Fruit fly (Drosophila melanogaster) ovary, adult (tissue): ENCODE measurements around the gene CG13384.
A peak's percentile ranks its signal among the peaks of the same experiment; 100 is the strongest.

Experiments
- CG17801 ChIP-seq: fragments of 200-800 bp; optimal IDR thresholded peaks from 2 replicates; lab custom pipeline; 2019; ENCODE audit warnings: missing biosample characterization, mild to moderate bottlenecking, missing genetic modification characterization, moderate library complexity; ENCODE audit not compliant: partially characterized antibody

The CG13384 gene

DNA sequence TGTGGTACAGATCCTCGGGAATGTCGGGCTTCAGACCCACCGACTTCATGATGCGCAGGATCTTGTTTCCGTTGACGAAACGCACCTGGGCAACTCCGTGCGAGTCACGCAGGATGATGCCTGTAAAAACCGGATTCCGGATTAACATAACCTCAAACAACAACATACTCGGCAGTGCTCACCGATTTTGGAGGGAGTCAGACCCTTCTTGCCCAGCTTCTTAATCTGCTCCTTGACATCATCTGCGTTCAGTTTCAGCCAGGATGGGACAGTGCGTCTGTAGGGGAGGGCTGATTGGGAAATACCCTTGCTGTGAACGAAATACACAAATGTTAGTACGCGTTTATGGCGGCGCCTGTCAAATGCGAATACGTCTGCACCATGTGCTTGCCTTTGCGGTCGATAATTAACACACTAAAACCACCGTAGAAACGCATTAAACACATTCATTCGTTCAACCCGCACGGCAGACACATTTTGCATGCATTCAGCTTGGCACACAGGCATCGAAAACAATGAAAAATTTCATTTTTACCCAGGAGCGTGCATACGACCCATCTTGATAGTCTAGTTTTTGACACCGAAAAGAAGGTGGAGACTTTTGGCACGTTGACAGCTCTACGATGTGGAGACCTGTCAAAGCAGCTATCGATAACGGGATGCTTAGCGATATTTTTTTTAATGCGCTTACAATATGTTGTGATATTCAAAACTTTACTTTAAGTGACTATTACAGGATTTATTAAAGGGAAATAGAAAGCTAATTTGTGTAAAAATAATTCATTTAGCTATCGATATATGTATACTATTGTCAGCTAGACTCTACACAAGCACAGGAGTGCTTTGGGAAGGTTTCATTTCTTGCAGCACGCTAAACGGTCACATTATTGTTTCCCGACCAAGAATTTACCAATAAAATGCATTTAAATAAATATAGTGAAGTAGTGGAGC is 20.0 kb upstream of the CG13384 start, which contains the start of the genes RpS13 and CSN8:
Gene RpS13, minus strand, starts transcription at position 657 of the 951 bp plus-strand sequence.
Gene CSN8, plus strand, starts transcription at position 850 of the 951 bp plus-strand sequence.
- peak; percentile 53 for TF ChIP-seq CG17801 (GFP tag; lab: Kevin White, UChicago)

DNA sequence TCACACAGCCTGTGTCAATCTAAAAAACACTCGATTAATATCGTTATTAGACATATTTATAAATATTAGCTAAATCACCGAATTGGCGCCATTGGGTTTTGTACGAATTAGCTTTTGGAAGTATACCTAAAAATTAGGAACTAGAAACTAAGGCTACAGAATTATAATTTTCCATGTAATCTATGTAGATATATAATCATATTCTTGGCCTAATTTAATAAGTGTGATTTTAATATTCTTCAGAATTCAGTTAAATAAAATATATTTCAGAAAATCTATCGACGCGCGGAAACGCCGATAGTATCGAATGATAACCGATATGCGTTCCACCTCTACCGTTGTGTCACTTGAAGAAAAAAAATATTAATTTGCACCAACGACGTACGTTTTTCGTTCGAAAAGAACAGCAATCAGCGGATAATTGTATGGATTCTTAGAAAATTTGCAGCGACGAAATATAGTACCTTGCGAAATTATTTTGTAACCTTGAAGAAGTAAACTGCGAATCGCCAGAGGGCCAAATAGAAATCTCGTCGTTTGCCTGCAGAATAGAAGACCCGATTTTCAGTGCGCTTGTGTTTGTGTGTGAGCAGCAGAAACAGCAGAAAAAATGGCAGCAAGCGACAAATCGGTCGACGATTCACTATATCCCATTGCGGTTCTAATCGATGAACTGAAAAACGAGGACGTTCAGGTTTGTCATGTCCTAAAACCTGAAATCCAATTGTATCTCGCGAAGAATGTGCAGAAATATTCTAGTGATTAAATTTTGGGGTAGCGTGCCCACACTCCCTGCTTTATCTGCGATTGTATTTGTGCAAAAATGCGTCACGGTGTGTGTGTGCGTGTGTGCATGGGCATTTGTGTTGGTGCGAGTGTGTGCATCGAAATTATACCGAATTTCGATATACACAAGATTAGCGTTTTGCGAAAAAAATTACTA is 18.3 kb upstream of the CG13384 start, which contains the start of gene Pp2A-29B:
Gene Pp2A-29B, plus strand, starts transcription at position 338 of the 943 bp plus-strand sequence.
- peak; percentile 32 for TF ChIP-seq CG17801 (GFP tag; lab: Kevin White, UChicago)

DNA sequence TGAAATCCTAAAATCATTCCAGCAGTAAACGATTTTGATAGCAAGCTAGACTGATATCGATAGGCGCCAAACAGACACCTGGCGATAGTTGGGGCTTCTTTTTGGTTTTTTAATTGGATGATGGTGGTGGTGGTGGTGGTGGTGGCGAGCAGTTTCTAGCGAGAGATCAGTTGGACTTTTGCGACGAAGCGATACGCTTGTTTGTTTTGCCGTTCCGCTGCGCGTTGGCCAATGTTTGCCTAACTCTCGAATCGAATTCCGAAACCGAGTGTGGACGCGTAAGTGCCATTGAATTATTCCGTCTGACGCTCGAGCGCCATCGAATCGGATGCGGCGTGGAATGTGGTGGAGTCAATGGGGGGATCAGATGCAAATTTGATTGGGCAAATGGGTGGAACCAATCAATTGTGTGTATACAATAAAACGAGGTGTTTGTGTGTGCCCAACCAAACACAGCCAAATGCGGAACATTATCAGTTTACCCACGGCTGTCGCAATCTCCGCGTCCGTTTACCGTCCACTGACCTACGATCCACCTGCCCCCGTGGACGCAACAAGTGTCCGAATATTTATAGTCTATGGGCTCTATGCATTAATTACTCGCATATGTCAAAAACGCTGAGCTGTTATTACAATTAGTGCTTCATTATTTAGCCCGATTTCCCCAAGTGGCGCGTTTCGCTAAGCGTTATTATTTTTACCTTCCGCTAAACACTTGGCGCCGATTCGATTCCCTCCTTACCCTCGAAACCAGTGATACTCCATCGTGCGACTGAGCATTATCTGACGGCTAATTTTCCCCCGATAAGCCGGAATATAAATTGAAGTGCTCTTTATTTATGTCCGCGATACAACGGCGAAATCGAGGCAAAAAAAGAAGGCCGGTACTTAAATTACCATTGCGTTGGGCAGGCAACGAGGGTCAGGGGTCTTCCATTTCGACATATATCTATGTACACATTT is 13.6 kb upstream of the CG13384 start, which contains the start of gene CG17292:
Gene CG17292, plus strand, starts transcription at position 91 of the 963 bp plus-strand sequence.
- TF ChIP-seq CG17801 (GFP tag; lab: Kevin White, UChicago) = peak; percentile 80

DNA sequence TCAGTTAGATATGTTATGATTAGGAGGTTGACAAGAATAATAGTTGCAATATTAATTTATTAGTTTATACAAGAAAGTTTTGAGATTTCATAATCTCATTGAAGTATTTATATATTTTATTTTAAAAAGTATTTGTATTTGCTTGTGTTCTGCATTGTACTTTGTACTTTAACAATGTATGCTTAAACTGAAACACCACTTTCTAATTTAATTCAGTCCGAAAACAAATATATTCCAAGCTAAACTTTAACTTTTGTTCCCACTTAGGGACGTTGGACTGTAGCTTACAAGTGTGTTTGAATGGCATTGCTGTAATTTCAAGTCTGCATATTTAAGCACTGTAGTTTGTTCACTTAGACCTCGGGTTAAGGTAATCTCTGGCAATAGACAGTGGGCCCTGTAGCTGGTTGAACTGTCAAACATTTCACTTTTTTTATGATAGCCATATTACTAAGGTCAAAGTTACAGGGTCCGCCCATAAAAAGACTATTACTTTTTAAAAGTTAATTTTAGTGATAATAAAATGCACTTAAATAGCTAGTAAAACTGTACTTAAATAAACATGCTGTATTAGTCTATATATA is 12.8 kb upstream of the CG13384 start:
- peak; percentile 49 for TF ChIP-seq CG17801 (GFP tag; lab: Kevin White, UChicago)

DNA sequence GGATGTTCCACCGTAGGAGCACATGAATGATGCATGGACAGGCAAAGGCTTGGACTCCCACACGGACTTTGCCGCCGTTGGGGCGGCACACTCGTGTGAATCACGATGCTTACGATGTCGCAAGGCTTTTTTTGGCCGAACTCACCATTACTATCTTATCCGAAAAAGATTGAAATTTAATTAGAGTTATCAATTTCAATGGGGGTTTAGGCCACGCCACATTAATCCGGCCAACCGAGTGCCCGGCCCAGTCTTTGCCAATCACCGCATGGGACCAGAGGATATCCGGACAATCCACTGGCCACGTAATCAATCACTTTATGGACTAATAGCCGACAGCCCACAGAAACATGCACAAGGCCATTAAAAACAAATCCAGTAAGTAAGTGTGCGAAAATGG is 12.0 kb upstream of the CG13384 start:
- TF ChIP-seq CG17801 (GFP tag; lab: Kevin White, UChicago) = no peak

DNA sequence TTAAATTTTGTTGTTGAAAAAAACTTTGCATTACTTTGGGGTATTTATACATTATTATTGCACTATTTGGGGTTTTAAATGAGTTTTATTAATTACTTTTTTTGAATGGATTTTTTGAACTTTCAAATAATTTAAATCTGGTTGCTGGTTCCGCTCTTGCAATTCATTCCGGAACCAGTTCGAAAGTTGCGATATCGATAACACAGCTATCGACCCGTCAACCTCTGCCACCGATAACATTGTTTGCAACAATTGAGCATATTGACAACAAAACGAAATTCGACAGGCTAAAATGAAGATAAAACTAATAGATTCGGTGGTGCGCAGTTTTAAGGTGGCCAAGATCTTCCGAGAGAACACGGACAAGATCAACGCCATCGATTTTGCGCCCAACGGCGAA is 10.0 kb upstream of the CG13384 start, which contains the start of gene Wdr82:
Gene Wdr82, plus strand, starts transcription at position 227 of the 400 bp plus-strand sequence.
- peak; percentile 12 for TF ChIP-seq CG17801 (GFP tag; lab: Kevin White, UChicago)

DNA sequence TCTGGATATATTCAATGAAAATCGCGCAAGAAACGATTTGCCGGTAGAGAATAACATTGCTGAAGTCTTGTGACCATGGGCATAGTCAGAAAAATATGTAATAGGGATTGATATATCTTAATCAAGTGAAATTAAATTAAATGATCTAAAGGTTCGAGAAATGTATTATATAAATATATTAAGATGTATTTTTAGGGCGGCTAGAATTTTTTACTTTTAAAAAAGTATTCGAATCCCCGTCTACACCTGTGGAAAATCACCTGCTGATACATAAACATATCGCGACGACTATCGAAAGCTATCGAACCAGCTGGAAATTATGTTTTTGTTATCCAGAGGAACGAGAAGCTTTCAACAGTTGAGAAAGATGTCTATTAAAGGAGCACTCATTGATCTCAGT is 7.5 kb upstream of the CG13384 start, which contains the start of the genes CG13390 and CG17294:
Gene CG13390, minus strand, starts transcription at position 81 of the 400 bp plus-strand sequence.
Gene CG17294, plus strand, starts transcription at position 319 of the 400 bp plus-strand sequence.
- TF ChIP-seq CG17801 (GFP tag; lab: Kevin White, UChicago) = peak; percentile 100

DNA sequence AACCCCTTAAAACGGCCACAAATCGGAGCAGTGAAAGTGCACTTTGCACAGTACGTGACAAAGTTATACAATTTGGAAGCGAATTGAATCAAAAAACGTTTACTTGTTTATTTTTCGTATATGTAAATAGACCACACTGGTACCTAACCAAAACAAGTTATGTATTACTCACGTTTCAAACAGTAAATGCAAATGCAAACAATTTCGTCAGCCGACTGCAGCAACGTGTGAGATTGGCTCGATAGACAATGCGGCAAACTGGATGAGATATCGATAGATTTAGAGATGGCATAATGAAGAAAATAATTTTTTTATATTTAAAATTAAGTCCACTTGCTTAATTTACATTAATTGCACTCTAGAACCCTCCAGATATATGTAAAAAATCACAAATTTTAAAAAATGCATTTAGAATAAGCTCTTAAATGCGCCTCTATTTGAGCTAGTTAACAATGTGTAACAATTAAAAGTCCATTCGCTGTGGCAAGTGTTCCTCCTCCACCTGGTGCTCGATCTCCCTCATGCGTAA is 2.7 kb upstream of the CG13384 start, which contains the start of gene AlaRS:
Gene AlaRS, minus strand, starts transcription at position 257 of the 529 bp plus-strand sequence.
- peak; percentile 72 for TF ChIP-seq CG17801 (GFP tag; lab: Kevin White, UChicago)

DNA sequence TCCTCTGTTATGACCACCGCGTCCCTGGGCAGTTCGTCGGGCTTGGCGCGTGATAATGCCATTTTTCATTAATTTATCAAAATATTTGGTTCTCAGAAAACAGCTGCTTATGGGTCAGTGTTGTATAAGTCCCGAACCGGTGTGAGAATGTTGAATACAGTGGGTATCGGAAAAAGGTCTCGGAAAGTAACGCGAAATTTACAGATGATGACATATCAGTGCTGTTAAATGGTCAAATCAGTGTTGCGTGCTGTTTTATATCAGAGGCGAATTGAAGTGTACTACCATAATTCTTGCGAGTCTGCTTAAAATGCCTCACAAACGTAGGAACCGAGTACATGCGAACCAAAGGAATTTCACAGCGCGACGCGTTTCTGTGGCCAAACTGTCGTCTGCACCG is 1.6 kb upstream of the CG13384 start, which contains the start of the genes CG13392 and Rcd4:
Gene CG13392, minus strand, starts transcription at position 162 of the 400 bp plus-strand sequence.
Gene Rcd4, plus strand, starts transcription at position 216 of the 400 bp plus-strand sequence.
- peak; percentile 63 for TF ChIP-seq CG17801 (GFP tag; lab: Kevin White, UChicago)

DNA sequence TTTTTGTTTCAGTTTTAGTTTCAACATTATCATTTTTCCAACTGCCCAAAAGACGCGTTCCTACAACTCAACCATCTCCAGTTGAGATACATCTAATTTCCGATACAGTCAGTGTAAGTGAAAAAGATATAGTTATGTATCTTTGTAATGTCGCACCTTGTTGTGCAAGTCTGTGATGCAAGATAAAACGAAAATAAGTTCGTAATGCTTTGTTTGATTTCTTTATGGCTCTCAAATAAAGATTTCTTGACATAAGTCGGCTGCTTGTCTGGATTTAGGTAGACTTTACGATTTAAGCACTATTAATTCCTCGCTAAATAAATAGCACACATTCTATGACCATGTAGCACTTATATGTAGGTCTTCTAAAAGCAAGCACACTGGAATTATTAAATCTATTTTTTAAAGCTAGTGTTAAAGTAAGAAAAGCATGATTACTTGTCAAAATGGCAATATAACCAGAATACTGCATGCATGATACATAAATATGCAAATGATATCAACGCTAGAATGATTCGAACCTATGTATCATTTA is 797 bp downstream of the CG13384 start:
- TF ChIP-seq CG17801 (GFP tag; lab: Kevin White, UChicago) = no peak

DNA sequence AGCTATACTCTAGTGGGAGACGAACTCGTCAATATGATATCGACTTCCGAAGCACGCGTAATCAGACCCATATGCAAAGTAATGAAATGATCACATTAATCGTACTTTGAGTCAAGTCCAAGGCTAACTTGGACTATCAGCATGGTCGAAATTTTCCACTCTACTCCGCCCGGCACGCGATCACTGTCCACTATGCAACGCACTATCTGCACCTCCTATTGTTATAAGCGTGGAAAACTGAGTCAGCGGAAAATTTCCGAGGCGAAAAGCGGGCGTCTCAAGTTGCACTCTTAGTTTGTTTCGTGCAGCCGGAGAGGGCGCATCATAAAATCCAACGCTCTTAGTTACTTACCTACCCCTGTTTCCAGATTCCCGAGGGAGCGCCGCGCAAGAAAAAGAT is 1.6 kb downstream of the CG13384 start:
- no peak for TF ChIP-seq CG17801 (GFP tag; lab: Kevin White, UChicago)

DNA sequence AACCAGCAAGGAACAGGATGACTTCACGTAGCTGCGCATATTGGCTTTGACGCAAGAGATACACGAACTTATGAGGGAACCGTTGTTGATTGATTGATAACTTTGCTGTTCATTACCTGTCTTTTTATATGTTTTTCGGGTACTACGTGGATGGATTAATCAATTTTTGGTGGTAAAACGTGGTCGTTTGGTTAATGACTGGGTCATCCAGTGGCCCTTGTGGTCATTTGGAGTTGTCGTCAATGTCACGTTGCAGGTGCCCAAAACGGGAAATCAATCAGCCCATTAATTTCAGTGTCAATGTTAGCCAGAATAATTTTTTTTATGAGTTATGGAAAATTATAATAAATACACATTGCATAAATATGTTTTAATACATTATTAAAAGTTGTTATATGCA is 5.0 kb downstream of the CG13384 start, which contains the start of gene CG42819:
Gene CG42819, minus strand, starts transcription at position 101 of the 400 bp plus-strand sequence.
- no peak for TF ChIP-seq CG17801 (GFP tag; lab: Kevin White, UChicago)
